Worm (Caenorhabditis elegans): Measurements from ENCODE around the gene dif-1.

DNA sequence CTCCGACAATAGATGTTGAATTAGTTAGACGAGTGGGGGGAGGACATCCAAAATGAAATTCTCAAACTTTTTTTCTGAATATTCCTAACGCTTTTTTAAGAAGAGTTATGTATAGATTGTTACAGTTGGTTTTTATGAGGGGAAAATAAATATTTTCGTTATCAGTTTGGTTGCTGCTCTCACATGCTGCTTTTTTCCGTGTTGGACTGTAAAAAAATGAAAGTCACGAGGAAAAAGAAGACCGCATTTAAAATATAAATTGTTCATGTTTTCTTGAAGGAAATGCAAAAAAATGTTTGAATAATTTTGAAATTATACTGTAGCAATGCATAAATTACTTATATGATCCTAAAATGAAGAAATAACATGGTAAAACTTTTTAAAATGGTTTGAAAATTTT, 32.0 kb downstream of the dif-1 start:
- TF ChIP-seq dve-1 (tag; optimal IDR thresholded peaks at IDR 0.05) (no peak), nhr-11 (tag; optimal IDR thresholded peaks at IDR 0.05) (no peak), T23F11.4 (GFP tag; optimal IDR thresholded peaks at IDR 0.05) (no peak), elt-4 (tag; optimal IDR thresholded peaks at IDR 0.05) (no peak), K09A11.1 (tag; optimal IDR thresholded peaks at IDR 0.05; ENCODE audit: insufficient read depth) (no peak), ama-1 (optimal IDR thresholded peaks at IDR 0.05) (no peak), pqm-1 (tag; optimal IDR thresholded peaks at IDR 0.05) (no peak), elt-2 (tag; optimal IDR thresholded peaks at IDR 0.05) (no peak), lin-11 (tag; optimal IDR thresholded peaks at IDR 0.05) (no peak), fkh-10 (GFP tag; optimal IDR thresholded peaks at IDR 0.05) (no peak)
